Worm (Caenorhabditis elegans) whole organism, L2 larva: ENCODE measurements around the gene fbxc-47.

Experiments used
- C34F6.9 ChIP-seq: fragments of 150-350 bp; optimal IDR thresholded peaks from 2 replicates; lab custom pipeline; 2014; ENCODE audit warnings: missing biosample characterization, missing genetic modification characterization
- F13H6.1 ChIP-seq: sonication (generic microtip); optimal IDR thresholded peaks from 2 replicates; lab custom pipeline; 2016; ENCODE audit warnings: missing genetic modification characterization, missing compliant biosample characterization
- R02D3.7 ChIP-seq: fragments of 150-350 bp; optimal IDR thresholded peaks from 2 replicates; lab custom pipeline; 2014; ENCODE audit warnings: missing biosample characterization, missing genetic modification characterization
- Y55F3AM.14 ChIP-seq: fragments of 200-800 bp; sonication (Bioruptor generic); optimal IDR thresholded peaks from 2 replicates; lab custom pipeline; 2018; ENCODE audit warnings: mild to moderate bottlenecking, missing genetic modification characterization, missing compliant biosample characterization
- alr-1 ChIP-seq: fragments of 150-350 bp; optimal IDR thresholded peaks from 2 replicates; lab custom pipeline; 2014; ENCODE audit warnings: missing biosample characterization, missing genetic modification characterization
- aly-2 ChIP-seq: fragments of 150-350 bp; optimal IDR thresholded peaks from 2 replicates; lab custom pipeline; 2014; ENCODE audit warnings: missing biosample characterization, missing genetic modification characterization
- ama-1 ChIP-seq: fragments of 150-350 bp; optimal IDR thresholded peaks from 2 replicates; lab custom pipeline; 2018; ENCODE audit warnings: inconsistent platforms
- ceh-16 ChIP-seq: fragments of 150-350 bp; optimal IDR thresholded peaks from 2 replicates; lab custom pipeline; 2014; ENCODE audit warnings: missing biosample characterization, missing genetic modification characterization
- crh-2 ChIP-seq: sonication (generic microtip); optimal IDR thresholded peaks from 2 replicates; lab custom pipeline; 2017; ENCODE audit warnings: missing biosample characterization, missing genetic modification characterization
- dmd-4 ChIP-seq: sonication (generic microtip); optimal IDR thresholded peaks from 2 replicates; lab custom pipeline; 2017; ENCODE audit warnings: missing biosample characterization, missing genetic modification characterization
- egl-27 ChIP-seq: sonication (generic microtip); optimal IDR thresholded peaks from 3 replicates; lab custom pipeline; 2017; ENCODE audit warnings: missing biosample characterization, missing genetic modification reagents, missing genetic modification characterization
- elt-1 ChIP-seq: fragments of 150-350 bp; optimal IDR thresholded peaks from 2 replicates; lab custom pipeline; 2014; ENCODE audit warnings: missing biosample characterization, missing genetic modification characterization
- elt-3 ChIP-seq: sonication (generic microtip); optimal IDR thresholded peaks from 2 replicates; lab custom pipeline; 2017; ENCODE audit warnings: missing biosample characterization, missing genetic modification characterization
- fos-1 ChIP-seq: fragments of 150-350 bp; optimal IDR thresholded peaks from 2 replicates; lab custom pipeline; 2014; ENCODE audit warnings: missing biosample characterization, missing genetic modification characterization
- gmeb-1 ChIP-seq: fragments of 150-350 bp; optimal IDR thresholded peaks from 2 replicates; lab custom pipeline; 2014; ENCODE audit warnings: missing biosample characterization, missing genetic modification characterization
- lin-11 ChIP-seq: fragments of 150-350 bp; sonication (generic microtip); optimal IDR thresholded peaks from 2 replicates; lab custom pipeline; 2014; ENCODE audit warnings: missing biosample characterization, missing genetic modification characterization, inconsistent platforms, mixed read lengths
- lin-13 ChIP-seq: fragments of 150-350 bp; optimal IDR thresholded peaks from 2 replicates; lab custom pipeline; 2014; ENCODE audit warnings: missing biosample characterization, missing genetic modification reagents, missing genetic modification characterization
- lin-39 ChIP-seq: fragments of 150-350 bp; optimal IDR thresholded peaks from 2 replicates; lab custom pipeline; 2014; ENCODE audit warnings: missing biosample characterization, missing genetic modification reagents, missing genetic modification characterization
- lsy-2 ChIP-seq, 2 experiments: fragments of 150-350 bp in 1 of 2; sonication (generic microtip) in 1 of 2; optimal IDR thresholded peaks; 2 replicates each; lab custom pipeline; 2014 to 2017; ENCODE audit warnings: missing biosample characterization in 2 of 2, missing genetic modification characterization in 2 of 2
- mab-5 ChIP-seq: fragments of 150-350 bp; optimal IDR thresholded peaks from 2 replicates; lab custom pipeline; 2014; ENCODE audit warnings: missing biosample characterization, missing genetic modification characterization
- mbf-1 ChIP-seq: sonication (generic microtip); optimal IDR thresholded peaks from 2 replicates; lab custom pipeline; 2017; ENCODE audit warnings: missing biosample characterization, missing genetic modification characterization
- nhr-10 ChIP-seq: sonication (generic microtip); optimal IDR thresholded peaks from 2 replicates; lab custom pipeline; 2017; ENCODE audit warnings: missing biosample characterization, missing genetic modification characterization
- nhr-129 ChIP-seq: fragments of 150-350 bp; optimal IDR thresholded peaks from 2 replicates; lab custom pipeline; 2014; ENCODE audit warnings: missing biosample characterization, missing genetic modification characterization
- nhr-21 ChIP-seq: fragments of 150-350 bp; optimal IDR thresholded peaks from 2 replicates; lab custom pipeline; 2014; ENCODE audit warnings: missing biosample characterization, missing genetic modification characterization
- nhr-23 ChIP-seq: fragments of 150-350 bp; optimal IDR thresholded peaks from 2 replicates; lab custom pipeline; 2014; ENCODE audit warnings: missing biosample characterization, missing genetic modification reagents, missing genetic modification characterization
- nhr-237 ChIP-seq: fragments of 150-350 bp; optimal IDR thresholded peaks from 2 replicates; lab custom pipeline; 2014; ENCODE audit warnings: missing biosample characterization, missing genetic modification characterization
- nhr-6 ChIP-seq: fragments of 150-350 bp; optimal IDR thresholded peaks from 2 replicates; lab custom pipeline; 2014; ENCODE audit warnings: missing biosample characterization, missing genetic modification characterization
- nhr-77 ChIP-seq: fragments of 150-350 bp; optimal IDR thresholded peaks from 2 replicates; lab custom pipeline; 2014; ENCODE audit warnings: missing biosample characterization, missing genetic modification characterization
- peb-1 ChIP-seq: fragments of 150-350 bp; optimal IDR thresholded peaks from 2 replicates; lab custom pipeline; 2014; ENCODE audit warnings: missing biosample characterization, missing genetic modification characterization
- sem-4 ChIP-seq: fragments of 150-350 bp; optimal IDR thresholded peaks from 2 replicates; lab custom pipeline; 2014; ENCODE audit warnings: missing biosample characterization, missing genetic modification reagents, missing genetic modification characterization
- skn-1 ChIP-seq: sonication (generic microtip); optimal IDR thresholded peaks from 2 replicates; lab custom pipeline; 2017; ENCODE audit warnings: missing biosample characterization, missing genetic modification characterization
- sma-9 ChIP-seq, 2 experiments: fragments of 150-350 bp in 1 of 2; sonication (generic microtip) in 1 of 2; optimal IDR thresholded peaks; 2 replicates each; lab custom pipeline; 2014 to 2016; ENCODE audit warnings: missing genetic modification characterization in 2 of 2, mild to moderate bottlenecking in 1 of 2, missing biosample characterization in 1 of 2, missing compliant biosample characterization in 1 of 2, missing genetic modification reagents in 1 of 2, moderate library complexity in 1 of 2
- zag-1 ChIP-seq: fragments of 150-350 bp; optimal IDR thresholded peaks from 2 replicates; lab custom pipeline; 2014; ENCODE audit warnings: missing biosample characterization, missing genetic modification characterization
- ztf-1 ChIP-seq: fragments of 200-800 bp; sonication (Bioruptor generic); conservative IDR thresholded peaks from 2 replicates; pipeline ENCODE4 v1.3.6; 2022; ENCODE audit warnings: missing genetic modification characterization, missing compliant biosample characterization
- ztf-11 ChIP-seq: sonication (generic microtip); optimal IDR thresholded peaks from 2 replicates; lab custom pipeline; 2017; ENCODE audit warnings: missing biosample characterization, missing genetic modification characterization
- ztf-4 ChIP-seq: fragments of 150-350 bp; optimal IDR thresholded peaks from 2 replicates; lab custom pipeline; 2014; ENCODE audit warnings: missing biosample characterization, missing genetic modification characterization

fbxc-47 gene

DNA sequence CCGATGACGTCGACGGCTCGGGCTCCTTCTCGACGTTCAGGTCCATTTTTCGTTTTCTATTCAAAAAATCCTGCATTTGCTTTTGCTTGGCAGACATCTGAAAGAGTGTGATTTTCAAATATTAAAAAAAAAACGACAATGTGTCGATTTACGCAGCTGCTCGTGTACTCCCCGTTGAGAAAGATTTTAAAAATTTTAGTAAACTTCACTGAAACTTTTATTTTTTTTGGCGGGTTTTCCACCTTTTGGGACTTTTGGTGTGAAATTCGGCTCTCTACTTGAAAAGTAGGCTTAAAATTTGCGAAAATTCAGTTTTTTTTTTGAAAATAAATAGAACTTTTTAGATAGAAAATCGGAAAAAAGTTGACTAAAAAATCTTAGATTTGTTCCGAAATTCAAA lies 1.8 kb downstream of the fbxc-47 start, which contains the start of gene M02B7.7:
TSS of gene M02B7.7 (minus strand) at position 101 of the 400 bp plus-strand sequence.
- TF ChIP-seq fos-1 (tag; lab: Kevin White, UChicago) (no peak), nhr-10 (no peak), nhr-129 (tag; lab: Kevin White, UChicago) (no peak), F13H6.1 (tag; lab: Kevin White, UChicago) (no peak), nhr-237 (tag; lab: Kevin White, UChicago) (no peak), mab-5 (tag; lab: Kevin White, UChicago) (no peak), elt-3 (tag; lab: Kevin White, UChicago) (no peak), C34F6.9 (tag; lab: Kevin White, UChicago) (no peak), nhr-23 (tag; lab: Kevin White, UChicago) (no peak), alr-1 (tag; lab: Kevin White, UChicago) (no peak), gmeb-1 (tag; lab: Kevin White, UChicago) (no peak), lin-13 (GFP tag; lab: Kevin White, UChicago) (no peak), Y55F3AM.14 (GFP tag; lab: Kevin White, UChicago) (no peak), egl-27 (tag; lab: Kevin White, UChicago) (no peak), ztf-1 (GFP tag; lab: Robert Waterston, UW) (no peak), zag-1 (tag; lab: Kevin White, UChicago) (no peak), crh-2 (no peak)
- TF ChIP-seq, all 48 proteins: peak for 0

- TF ChIP-seq Y55F3AM.14 (GFP tag; lab: Kevin White, UChicago) (no peak), lin-13 (GFP tag; lab: Kevin White, UChicago) (no peak), ceh-16 (tag; lab: Kevin White, UChicago) (no peak), peb-1 (tag; lab: Kevin White, UChicago) (no peak), egl-27 (tag; lab: Kevin White, UChicago) (no peak), lin-11 (tag; lab: Kevin White, UChicago) (no peak), nhr-237 (tag; lab: Kevin White, UChicago) (no peak)
These were observed 2.2 kb downstream of the fbxc-47 start for ce11 chrIV:3807545-3807944.

DNA sequence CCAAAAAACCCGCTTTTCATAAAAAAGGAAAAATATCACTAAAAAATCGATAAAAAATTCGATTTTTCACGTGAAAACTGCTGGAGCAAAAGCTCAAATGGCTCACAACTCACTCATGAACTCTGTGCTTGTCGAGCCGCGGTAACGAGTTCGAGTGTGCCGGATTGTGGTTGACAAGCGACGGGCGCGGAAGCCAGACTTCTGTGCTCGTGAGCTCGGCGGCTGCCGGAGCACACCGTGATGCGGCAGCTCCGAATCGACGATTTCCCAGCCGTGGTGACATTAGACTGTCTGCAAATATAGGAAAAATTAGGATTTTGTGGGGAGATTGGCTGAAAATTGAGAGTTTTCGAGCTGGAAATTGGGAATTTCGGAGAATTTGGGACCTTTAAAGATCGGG lies 7.5 kb downstream of the fbxc-47 start:
- TF ChIP-seq lsy-2 (tag; optimal IDR thresholded peaks at IDR 0.05; lab: Kevin White, UChicago) (no peak), elt-3 (tag; lab: Kevin White, UChicago) (no peak), ztf-11 (tag; lab: Kevin White, UChicago) (no peak), fos-1 (tag; lab: Kevin White, UChicago) (no peak), lin-39 (tag; lab: Kevin White, UChicago) (no peak), nhr-21 (tag; lab: Kevin White, UChicago) (no peak), sem-4 (tag; lab: Kevin White, UChicago) (no peak), ztf-1 (GFP tag; lab: Robert Waterston, UW) (no peak), nhr-129 (tag; lab: Kevin White, UChicago) (no peak), F13H6.1 (tag; lab: Kevin White, UChicago) (no peak), R02D3.7 (tag; lab: Kevin White, UChicago) (no peak), C34F6.9 (tag; lab: Kevin White, UChicago) (no peak), dmd-4 (tag; lab: Kevin White, UChicago) (no peak)

- TF ChIP-seq sma-9 (GFP tag; optimal IDR thresholded peaks at IDR 0.05; lab: Kevin White, UChicago) = peak; percentile 59
- TF ChIP-seq sma-9 (tag; optimal IDR thresholded peaks at IDR 0.05; lab: Kevin White, UChicago) = no peak
- TF ChIP-seq crh-2 = peak; percentile 20
- no peak for TF ChIP-seq elt-1 (tag; lab: Kevin White, UChicago)
- peak; percentile 27 for TF ChIP-seq gmeb-1 (tag; lab: Kevin White, UChicago)
- TF ChIP-seq fos-1 (tag; lab: Kevin White, UChicago) = peak; percentile 21
- peak; percentile 12 for TF ChIP-seq C34F6.9 (tag; lab: Kevin White, UChicago)
These were observed 9.4 kb downstream of the fbxc-47 start for ce11 chrIV:3814553-3815258.

ce11 chrIV:3815259-3815644 lies 9.9 kb downstream of the fbxc-47 start:
- TF ChIP-seq aly-2 (no peak), lin-11 (tag; lab: Kevin White, UChicago) (no peak), ama-1 (no peak), skn-1 (no peak), dmd-4 (tag; lab: Kevin White, UChicago) (no peak), ztf-4 (tag; lab: Kevin White, UChicago) (no peak), elt-1 (tag; lab: Kevin White, UChicago) (no peak), ztf-11 (tag; lab: Kevin White, UChicago) (no peak), nhr-6 (no peak), R02D3.7 (tag; lab: Kevin White, UChicago) (no peak), lin-39 (tag; lab: Kevin White, UChicago) (no peak), mbf-1 (no peak), nhr-77 (no peak)
